Fruit fly (Drosophila melanogaster) whole organism, prepupa: ENCODE measurements around the gene CG6282.

Source experiments
- Blimp-1 ChIP-seq: fragments of 200-800 bp; sonication (Bioruptor generic); optimal IDR thresholded peaks from 3 replicates; lab custom pipeline; 2017; ENCODE audit warnings: missing biosample characterization, missing genetic modification characterization, mild to moderate bottlenecking, moderate library complexity, missing genetic modification reagents
- CG10631 ChIP-seq: fragments of 200-800 bp; sonication (Bioruptor generic); optimal IDR thresholded peaks from 2 replicates; lab custom pipeline; 2016; ENCODE audit warnings: missing biosample characterization, missing genetic modification characterization
- CG10669 ChIP-seq: fragments of 200-800 bp; sonication (Bioruptor generic); optimal IDR thresholded peaks from 3 replicates; lab custom pipeline; 2018; ENCODE audit warnings: missing biosample characterization, mild to moderate bottlenecking, missing genetic modification characterization, moderate library complexity
- CG11294 ChIP-seq: fragments of 200-800 bp; sonication (Bioruptor generic); IDR thresholded peaks from 2 replicates; pipeline ENCODE4 v1.3.6; 2022; ENCODE audit warnings: missing biosample characterization, missing genetic modification characterization
- CG11762 ChIP-seq: fragments of 200-800 bp; sonication (Bioruptor generic); optimal IDR thresholded peaks from 3 replicates; lab custom pipeline; 2016; ENCODE audit warnings: missing biosample characterization, missing genetic modification characterization; ENCODE audit not compliant: insufficient read depth
- CG11902 ChIP-seq: fragments of 200-800 bp; sonication (Bioruptor generic); optimal IDR thresholded peaks from 3 replicates; lab custom pipeline; 2016; ENCODE audit warnings: missing biosample characterization, missing genetic modification characterization
- CG15336 ChIP-seq: fragments of 200-800 bp; sonication (Bioruptor generic); IDR thresholded peaks from 2 replicates; pipeline ENCODE4 v1.3.6; 2022; ENCODE audit warnings: missing biosample characterization, missing genetic modification characterization
- CG1621 ChIP-seq: fragments of 200-800 bp; sonication (Bioruptor generic); optimal IDR thresholded peaks from 3 replicates; lab custom pipeline; 2018; ENCODE audit warnings: missing biosample characterization, mild to moderate bottlenecking, missing genetic modification characterization
- CG16779 ChIP-seq: fragments of 200-800 bp; sonication (Bioruptor generic); optimal IDR thresholded peaks from 3 replicates; lab custom pipeline; 2017; ENCODE audit warnings: missing biosample characterization, mild to moderate bottlenecking, missing genetic modification characterization
- CG3032 ChIP-seq: fragments of 200-800 bp; optimal IDR thresholded peaks from 2 replicates; lab custom pipeline; 2019; ENCODE audit warnings: missing biosample characterization, mild to moderate bottlenecking, missing genetic modification characterization, moderate library complexity
- CG31627 ChIP-seq: fragments of 200-800 bp; sonication (Bioruptor generic); optimal IDR thresholded peaks from 3 replicates; lab custom pipeline; 2016; ENCODE audit warnings: missing biosample characterization, missing genetic modification characterization
- CG32006 ChIP-seq: fragments of 200-800 bp; sonication (Bioruptor generic); optimal IDR thresholded peaks from 3 replicates; lab custom pipeline; 2017; ENCODE audit warnings: missing biosample characterization, mild to moderate bottlenecking, missing genetic modification characterization
- CG34406 ChIP-seq: fragments of 200-800 bp; sonication (Bioruptor generic); optimal IDR thresholded peaks from 3 replicates; lab custom pipeline; 2016; ENCODE audit warnings: missing biosample characterization, missing genetic modification characterization
- CG3919 ChIP-seq: fragments of 200-800 bp; sonication (Bioruptor generic); optimal IDR thresholded peaks from 3 replicates; lab custom pipeline; 2016; ENCODE audit warnings: missing biosample characterization, missing genetic modification characterization
- CG4318 ChIP-seq: fragments of 200-800 bp; sonication (Bioruptor generic); optimal IDR thresholded peaks from 3 replicates; lab custom pipeline; 2017; ENCODE audit warnings: missing biosample characterization, mild to moderate bottlenecking, missing genetic modification characterization
- CG6163 ChIP-seq: fragments of 200-800 bp; sonication (Bioruptor generic); IDR thresholded peaks from 3 replicates; pipeline ENCODE4 v1.3.6; 2022; ENCODE audit warnings: missing biosample characterization, missing genetic modification characterization
- CG6276 ChIP-seq: fragments of 200-800 bp; sonication (Bioruptor generic); optimal IDR thresholded peaks from 2 replicates; lab custom pipeline; 2017; ENCODE audit warnings: missing biosample characterization, mild to moderate bottlenecking, missing genetic modification characterization
- CG6792 ChIP-seq: fragments of 200-800 bp; sonication (Bioruptor generic); optimal IDR thresholded peaks from 3 replicates; lab custom pipeline; 2016; ENCODE audit warnings: missing biosample characterization, missing genetic modification characterization
- CG7368 ChIP-seq: fragments of 200-800 bp; sonication (Bioruptor generic); optimal IDR thresholded peaks from 3 replicates; lab custom pipeline; 2016; ENCODE audit warnings: missing biosample characterization, missing genetic modification characterization
- CG8119 ChIP-seq: fragments of 200-800 bp; sonication (Bioruptor generic); IDR thresholded peaks from 3 replicates; pipeline ENCODE4 v1.3.6; 2022; ENCODE audit warnings: missing biosample characterization, missing genetic modification characterization
- CG8319 ChIP-seq: fragments of 200-800 bp; sonication (Bioruptor generic); optimal IDR thresholded peaks from 3 replicates; lab custom pipeline; 2016; ENCODE audit warnings: missing biosample characterization, missing genetic modification characterization
- CG8632 ChIP-seq: fragments of 200-800 bp; sonication (Bioruptor generic); optimal IDR thresholded peaks from 3 replicates; lab custom pipeline; 2016; ENCODE audit warnings: missing biosample characterization, missing genetic modification characterization
- CG9139 ChIP-seq: fragments of 200-800 bp; sonication (Bioruptor generic); optimal IDR thresholded peaks from 3 replicates; lab custom pipeline; 2017; ENCODE audit warnings: missing biosample characterization, mild to moderate bottlenecking, missing genetic modification characterization
- Eip75B ChIP-seq: fragments of 200-800 bp; sonication (Bioruptor generic); optimal IDR thresholded peaks from 3 replicates; lab custom pipeline; 2016; ENCODE audit warnings: missing biosample characterization, missing genetic modification characterization
- Eip78C ChIP-seq: fragments of 200-800 bp; sonication (Bioruptor generic); peaks from one replicate; lab custom pipeline; 2016; ENCODE audit warnings: missing biosample characterization, missing genetic modification characterization
- Ets21C ChIP-seq: fragments of 200-800 bp; sonication (Bioruptor generic); optimal IDR thresholded peaks from 3 replicates; lab custom pipeline; 2016; ENCODE audit warnings: missing biosample characterization, missing genetic modification characterization
- Ets96B ChIP-seq: fragments of 200-800 bp; optimal IDR thresholded peaks from 2 replicates; lab custom pipeline; 2019; ENCODE audit warnings: missing biosample characterization, mild to moderate bottlenecking, missing genetic modification characterization, moderate library complexity
- Hr38 ChIP-seq: sonication (Bioruptor generic); optimal IDR thresholded peaks from 2 replicates; lab custom pipeline; 2016; ENCODE audit warnings: missing biosample characterization, missing genetic modification characterization
- Hr39 ChIP-seq: fragments of 200-800 bp; sonication (Bioruptor generic); optimal IDR thresholded peaks from 2 replicates; lab custom pipeline; 2016; ENCODE audit warnings: missing biosample characterization, missing genetic modification characterization
- Hr4 ChIP-seq: fragments of 200-800 bp; sonication (Bioruptor generic); optimal IDR thresholded peaks from 3 replicates; lab custom pipeline; 2016; ENCODE audit warnings: missing biosample characterization, missing genetic modification characterization
- Lpt ChIP-seq: fragments of 200-800 bp; sonication (Bioruptor generic); optimal IDR thresholded peaks from 3 replicates; lab custom pipeline; 2016; ENCODE audit warnings: missing biosample characterization, missing genetic modification characterization
- Smox ChIP-seq: fragments of 200-800 bp; sonication (Bioruptor generic); optimal IDR thresholded peaks from 3 replicates; lab custom pipeline; 2016; ENCODE audit warnings: missing biosample characterization, missing genetic modification characterization
- Sox102F ChIP-seq: fragments of 200-800 bp; sonication (Bioruptor generic); optimal IDR thresholded peaks from 2 replicates; lab custom pipeline; 2016; ENCODE audit warnings: missing biosample characterization, mild to moderate bottlenecking, missing genetic modification characterization
- Sox14 ChIP-seq: fragments of 200-800 bp; sonication (Bioruptor generic); optimal IDR thresholded peaks from 3 replicates; lab custom pipeline; 2016; ENCODE audit warnings: missing biosample characterization, missing genetic modification characterization
- Sox15 ChIP-seq: fragments of 200-800 bp; sonication (Bioruptor generic); optimal IDR thresholded peaks from 3 replicates; lab custom pipeline; 2016; ENCODE audit warnings: missing biosample characterization, missing genetic modification characterization
- achi ChIP-seq: fragments of 200-800 bp; sonication (Bioruptor generic); optimal IDR thresholded peaks from 3 replicates; lab custom pipeline; 2016; ENCODE audit warnings: missing biosample characterization, missing genetic modification characterization
- acj6 ChIP-seq: fragments of 200-800 bp; sonication (Bioruptor generic); optimal IDR thresholded peaks from 3 replicates; lab custom pipeline; 2016; ENCODE audit warnings: missing biosample characterization, missing genetic modification characterization
- dsx ChIP-seq: fragments of 200-800 bp; optimal IDR thresholded peaks from 3 replicates; lab custom pipeline; 2019; ENCODE audit warnings: missing biosample characterization, mild to moderate bottlenecking, missing genetic modification characterization, moderate library complexity; ENCODE audit not compliant: poor library complexity, severe bottlenecking
- eg ChIP-seq: fragments of 200-800 bp; sonication (Bioruptor generic); IDR thresholded peaks from 3 replicates; pipeline ENCODE4 v1.3.6; 2022; ENCODE audit warnings: missing biosample characterization, missing genetic modification characterization
- esn ChIP-seq: fragments of 200-800 bp; sonication (Bioruptor generic); optimal IDR thresholded peaks from 2 replicates; lab custom pipeline; 2016; ENCODE audit warnings: missing biosample characterization, mild to moderate bottlenecking, missing genetic modification characterization, moderate library complexity
- fd59A ChIP-seq: fragments of 200-800 bp; sonication (Bioruptor generic); optimal IDR thresholded peaks from 2 replicates; lab custom pipeline; 2017; ENCODE audit warnings: missing biosample characterization, mild to moderate bottlenecking, missing genetic modification characterization, missing genetic modification reagents
- fkh ChIP-seq: fragments of 200-800 bp; sonication (Bioruptor generic); optimal IDR thresholded peaks from 3 replicates; lab custom pipeline; 2017; ENCODE audit warnings: missing biosample characterization, mild to moderate bottlenecking, missing genetic modification characterization, moderate library complexity
- lz ChIP-seq: fragments of 200-800 bp; sonication (Bioruptor generic); optimal IDR thresholded peaks from 3 replicates; lab custom pipeline; 2016; ENCODE audit warnings: missing biosample characterization, missing genetic modification characterization
- net ChIP-seq: fragments of 200-800 bp; sonication (Bioruptor generic); optimal IDR thresholded peaks from 3 replicates; lab custom pipeline; 2016; ENCODE audit warnings: missing biosample characterization, missing genetic modification characterization
- pdm3 ChIP-seq: fragments of 200-800 bp; sonication (Bioruptor generic); optimal IDR thresholded peaks from 3 replicates; lab custom pipeline; 2016; ENCODE audit warnings: missing biosample characterization, missing genetic modification characterization
- salr ChIP-seq, 2 experiments: fragments of 200-800 bp; sonication (Bioruptor generic); optimal IDR thresholded peaks; 3 replicates each; lab custom pipeline; 2016 to 2018; ENCODE audit warnings: missing biosample characterization in 2 of 2, missing genetic modification characterization in 2 of 2, mild to moderate bottlenecking in 1 of 2
- spab ChIP-seq: fragments of 200-800 bp; sonication (Bioruptor generic); optimal IDR thresholded peaks from 2 replicates; lab custom pipeline; 2017; ENCODE audit warnings: missing biosample characterization, mild to moderate bottlenecking, missing genetic modification characterization, missing genetic modification reagents
- ss ChIP-seq, 2 experiments: fragments of 200-800 bp; sonication (Bioruptor generic); optimal IDR thresholded peaks; 2 replicates in 1 of 2; 3 replicates in 1 of 2; lab custom pipeline; 2017 to 2018; ENCODE audit warnings: mild to moderate bottlenecking in 2 of 2, missing biosample characterization in 2 of 2, missing genetic modification characterization in 2 of 2, moderate library complexity in 1 of 2
- svp ChIP-seq: fragments of 200-800 bp; sonication (Bioruptor generic); peaks from one replicate; lab custom pipeline; 2016; ENCODE audit warnings: missing biosample characterization, missing genetic modification characterization
- topi ChIP-seq: fragments of 200-800 bp; sonication (Bioruptor generic); optimal IDR thresholded peaks from 3 replicates; lab custom pipeline; 2016; ENCODE audit warnings: missing biosample characterization, missing genetic modification characterization
- vri ChIP-seq: fragments of 200-800 bp; sonication (Bioruptor generic); optimal IDR thresholded peaks from 3 replicates; lab custom pipeline; 2016; ENCODE audit warnings: missing biosample characterization, mild to moderate bottlenecking, missing genetic modification characterization

CG6282 gene

dm6 chr3L:8661793-8662669 is 57.6 kb downstream of the CG6282 start:
- TF ChIP-seq CG11294 = no peak
- no peak for TF ChIP-seq CG15336 (GFP tag; lab: Robert Waterston, UW)
- peak; percentile 45 for TF ChIP-seq CG3032 (tag; lab: Kevin White, UChicago)
- no peak for TF ChIP-seq CG31627
- TF ChIP-seq fkh (GFP tag; lab: Kevin White, UChicago) = no peak
- TF ChIP-seq CG10669 = peak; percentile 28
- peak; percentile 47 for TF ChIP-seq pdm3 (GFP tag; lab: Kevin White, UChicago)
- TF ChIP-seq Eip78C = peak; percentile 89
- no peak for TF ChIP-seq vri (GFP tag; lab: Kevin White, UChicago)
- no peak for TF ChIP-seq Hr38 (GFP tag; lab: Kevin White, UChicago)
- peak; percentile 32 for TF ChIP-seq CG10631 (GFP tag; lab: Kevin White, UChicago)
- no peak for TF ChIP-seq CG4318 (GFP tag; lab: Kevin White, UChicago)
- TF ChIP-seq Ets21C (GFP tag; lab: Kevin White, UChicago) = no peak
- TF ChIP-seq Ets96B (tag; lab: Kevin White, UChicago) = peak; percentile 48
- TF ChIP-seq CG1621 (tag; lab: Kevin White, UChicago) = peak; percentile 21
- peak in 1 of 2 experiments; percentile 32 for TF ChIP-seq ss (GFP tag; optimal IDR thresholded peaks at IDR 0.05; lab: Kevin White, UChicago)
- TF ChIP-seq lz (GFP tag; lab: Kevin White, UChicago) = no peak
- peak; percentile 19 for TF ChIP-seq Sox102F
- TF ChIP-seq dsx = peak; percentile 30
- peak; percentile 36 for TF ChIP-seq achi (GFP tag; lab: Kevin White, UChicago)
- TF ChIP-seq CG16779 (tag; lab: Kevin White, UChicago) = no peak
- no peak for TF ChIP-seq eg
- peak; percentile 19 for TF ChIP-seq acj6 (GFP tag; lab: Kevin White, UChicago)
- TF ChIP-seq Blimp-1 (GFP tag; lab: Kevin White, UChicago) = no peak
- peak; percentile 42 for TF ChIP-seq CG8632 (GFP tag; lab: Kevin White, UChicago)
- TF ChIP-seq CG32006 (GFP tag; lab: Kevin White, UChicago) = no peak
- peak; percentile 85 for TF ChIP-seq svp (GFP tag; lab: Kevin White, UChicago)
- TF ChIP-seq CG6792 (GFP tag; lab: Kevin White, UChicago) = peak; percentile 38
- TF ChIP-seq CG3919 (GFP tag; lab: Kevin White, UChicago) = peak; percentile 25
- no peak for TF ChIP-seq Lpt
- no peak for TF ChIP-seq CG7368 (GFP tag; lab: Kevin White, UChicago)
- peak; percentile 11 for TF ChIP-seq Eip75B
- TF ChIP-seq Sox15 = peak; percentile 9
- TF ChIP-seq CG8319 (GFP tag; lab: Kevin White, UChicago) = no peak
- TF ChIP-seq CG11902 (GFP tag; lab: Kevin White, UChicago) = peak; percentile 4
- TF ChIP-seq CG9139 = peak; percentile 3
- no peak for TF ChIP-seq Smox (GFP tag; lab: Kevin White, UChicago)
- no peak for TF ChIP-seq CG8119 (GFP tag; lab: Robert Waterston, UW)
- TF ChIP-seq topi = peak; percentile 14
- peak; percentile 39 for TF ChIP-seq CG34406 (GFP tag; lab: Kevin White, UChicago)
- no peak for TF ChIP-seq CG6276 (GFP tag; lab: Kevin White, UChicago)
- no peak for TF ChIP-seq net
- TF ChIP-seq esn (GFP tag; lab: Kevin White, UChicago) = peak; percentile 29
- no peak for TF ChIP-seq salr (GFP tag; optimal IDR thresholded peaks at IDR 0.05; lab: Kevin White, UChicago)
- TF ChIP-seq Sox14 = no peak
- TF ChIP-seq spab (GFP tag; lab: Kevin White, UChicago) = peak; percentile 37
- no peak for TF ChIP-seq CG6163 (GFP tag; lab: Robert Waterston, UW)
- peak; percentile 3 for TF ChIP-seq Hr39
- TF ChIP-seq fd59A (GFP tag; lab: Kevin White, UChicago) = no peak
- TF ChIP-seq Hr4 = no peak
- TF ChIP-seq CG11762 = peak; percentile 1
